Worm (Caenorhabditis elegans) whole organism, L2 larva: ENCODE data around the gene T09A5.5.

Source experiments
- C34F6.9 ChIP-seq: fragments of 150-350 bp; optimal IDR thresholded peaks from 2 replicates; lab custom pipeline; 2014; ENCODE audit warnings: missing biosample characterization, missing genetic modification characterization
- F13H6.1 ChIP-seq: sonication (generic microtip); optimal IDR thresholded peaks from 2 replicates; lab custom pipeline; 2016; ENCODE audit warnings: missing genetic modification characterization, missing compliant biosample characterization
- Y55F3AM.14 ChIP-seq: fragments of 200-800 bp; sonication (Bioruptor generic); optimal IDR thresholded peaks from 2 replicates; lab custom pipeline; 2018; ENCODE audit warnings: mild to moderate bottlenecking, missing genetic modification characterization, missing compliant biosample characterization
- ZK546.5 ChIP-seq: sonication (generic microtip); optimal IDR thresholded peaks from 2 replicates; lab custom pipeline; 2017; ENCODE audit warnings: missing biosample characterization, missing genetic modification characterization
- alr-1 ChIP-seq: fragments of 150-350 bp; optimal IDR thresholded peaks from 2 replicates; lab custom pipeline; 2014; ENCODE audit warnings: missing biosample characterization, missing genetic modification characterization
- aly-2 ChIP-seq: fragments of 150-350 bp; optimal IDR thresholded peaks from 2 replicates; lab custom pipeline; 2014; ENCODE audit warnings: missing biosample characterization, missing genetic modification characterization
- ama-1 ChIP-seq: fragments of 150-350 bp; optimal IDR thresholded peaks from 2 replicates; lab custom pipeline; 2018; ENCODE audit warnings: inconsistent platforms
- blmp-1 ChIP-seq: sonication (generic microtip); optimal IDR thresholded peaks from 2 replicates; lab custom pipeline; 2017; ENCODE audit warnings: missing genetic modification characterization, mild to moderate bottlenecking, missing compliant biosample characterization, antibody characterized with exemption, moderate library complexity; ENCODE audit not compliant: insufficient read depth
- ceh-16 ChIP-seq: fragments of 150-350 bp; optimal IDR thresholded peaks from 2 replicates; lab custom pipeline; 2014; ENCODE audit warnings: missing biosample characterization, missing genetic modification characterization
- crh-2 ChIP-seq: sonication (generic microtip); optimal IDR thresholded peaks from 2 replicates; lab custom pipeline; 2017; ENCODE audit warnings: missing biosample characterization, missing genetic modification characterization
- dmd-4 ChIP-seq: sonication (generic microtip); optimal IDR thresholded peaks from 2 replicates; lab custom pipeline; 2017; ENCODE audit warnings: missing biosample characterization, missing genetic modification characterization
- elt-1 ChIP-seq: fragments of 150-350 bp; optimal IDR thresholded peaks from 2 replicates; lab custom pipeline; 2014; ENCODE audit warnings: missing biosample characterization, missing genetic modification characterization
- elt-3 ChIP-seq: sonication (generic microtip); optimal IDR thresholded peaks from 2 replicates; lab custom pipeline; 2017; ENCODE audit warnings: missing biosample characterization, missing genetic modification characterization
- fos-1 ChIP-seq: fragments of 150-350 bp; optimal IDR thresholded peaks from 2 replicates; lab custom pipeline; 2014; ENCODE audit warnings: missing biosample characterization, missing genetic modification characterization
- gmeb-1 ChIP-seq: fragments of 150-350 bp; optimal IDR thresholded peaks from 2 replicates; lab custom pipeline; 2014; ENCODE audit warnings: missing biosample characterization, missing genetic modification characterization
- lin-11 ChIP-seq: fragments of 150-350 bp; sonication (generic microtip); optimal IDR thresholded peaks from 2 replicates; lab custom pipeline; 2014; ENCODE audit warnings: missing biosample characterization, missing genetic modification characterization, inconsistent platforms, mixed read lengths
- lin-13 ChIP-seq: fragments of 150-350 bp; optimal IDR thresholded peaks from 2 replicates; lab custom pipeline; 2014; ENCODE audit warnings: missing biosample characterization, missing genetic modification reagents, missing genetic modification characterization
- lin-39 ChIP-seq: fragments of 150-350 bp; optimal IDR thresholded peaks from 2 replicates; lab custom pipeline; 2014; ENCODE audit warnings: missing biosample characterization, missing genetic modification reagents, missing genetic modification characterization
- lsy-2 ChIP-seq, 2 experiments: fragments of 150-350 bp in 1 of 2; sonication (generic microtip) in 1 of 2; optimal IDR thresholded peaks; 2 replicates each; lab custom pipeline; 2014 to 2017; ENCODE audit warnings: missing biosample characterization in 2 of 2, missing genetic modification characterization in 2 of 2
- mab-5 ChIP-seq: fragments of 150-350 bp; optimal IDR thresholded peaks from 2 replicates; lab custom pipeline; 2014; ENCODE audit warnings: missing biosample characterization, missing genetic modification characterization
- mbf-1 ChIP-seq: sonication (generic microtip); optimal IDR thresholded peaks from 2 replicates; lab custom pipeline; 2017; ENCODE audit warnings: missing biosample characterization, missing genetic modification characterization
- mdl-1 ChIP-seq, 2 experiments: fragments of 150-350 bp in 1 of 2; sonication (generic microtip) in 1 of 2; optimal IDR thresholded peaks; 2 replicates each; lab custom pipeline; 2017; ENCODE audit warnings: missing biosample characterization in 2 of 2, missing genetic modification characterization in 2 of 2
- nhr-10 ChIP-seq: sonication (generic microtip); optimal IDR thresholded peaks from 2 replicates; lab custom pipeline; 2017; ENCODE audit warnings: missing biosample characterization, missing genetic modification characterization
- nhr-11 ChIP-seq: fragments of 150-350 bp; optimal IDR thresholded peaks from 2 replicates; lab custom pipeline; 2014; ENCODE audit warnings: missing biosample characterization, missing genetic modification characterization
- nhr-12 ChIP-seq: fragments of 150-350 bp; optimal IDR thresholded peaks from 2 replicates; lab custom pipeline; 2014; ENCODE audit warnings: missing biosample characterization, missing genetic modification characterization
- nhr-129 ChIP-seq: fragments of 150-350 bp; optimal IDR thresholded peaks from 2 replicates; lab custom pipeline; 2014; ENCODE audit warnings: missing biosample characterization, missing genetic modification characterization
- nhr-21 ChIP-seq: fragments of 150-350 bp; optimal IDR thresholded peaks from 2 replicates; lab custom pipeline; 2014; ENCODE audit warnings: missing biosample characterization, missing genetic modification characterization
- nhr-23 ChIP-seq: fragments of 150-350 bp; optimal IDR thresholded peaks from 2 replicates; lab custom pipeline; 2014; ENCODE audit warnings: missing biosample characterization, missing genetic modification reagents, missing genetic modification characterization
- nhr-237 ChIP-seq: fragments of 150-350 bp; optimal IDR thresholded peaks from 2 replicates; lab custom pipeline; 2014; ENCODE audit warnings: missing biosample characterization, missing genetic modification characterization
- nhr-25 ChIP-seq: fragments of 150-350 bp; sonication (generic microtip); optimal IDR thresholded peaks from 3 replicates; lab custom pipeline; 2014; ENCODE audit warnings: missing biosample characterization, missing genetic modification characterization
- nhr-77 ChIP-seq: fragments of 150-350 bp; optimal IDR thresholded peaks from 2 replicates; lab custom pipeline; 2014; ENCODE audit warnings: missing biosample characterization, missing genetic modification characterization
- sem-4 ChIP-seq: fragments of 150-350 bp; optimal IDR thresholded peaks from 2 replicates; lab custom pipeline; 2014; ENCODE audit warnings: missing biosample characterization, missing genetic modification reagents, missing genetic modification characterization
- skn-1 ChIP-seq: sonication (generic microtip); optimal IDR thresholded peaks from 2 replicates; lab custom pipeline; 2017; ENCODE audit warnings: missing biosample characterization, missing genetic modification characterization
- sma-9 ChIP-seq, 2 experiments: fragments of 150-350 bp in 1 of 2; sonication (generic microtip) in 1 of 2; optimal IDR thresholded peaks; 2 replicates each; lab custom pipeline; 2014 to 2016; ENCODE audit warnings: missing genetic modification characterization in 2 of 2, mild to moderate bottlenecking in 1 of 2, missing biosample characterization in 1 of 2, missing compliant biosample characterization in 1 of 2, missing genetic modification reagents in 1 of 2, moderate library complexity in 1 of 2
- snpc-4 ChIP-seq: fragments of 150-350 bp; optimal IDR thresholded peaks from 2 replicates; lab custom pipeline; 2014; ENCODE audit warnings: missing biosample characterization, missing genetic modification characterization
- unc-55 ChIP-seq: fragments of 150-350 bp; sonication (generic microtip); optimal IDR thresholded peaks from 3 replicates; lab custom pipeline; 2014; ENCODE audit warnings: missing biosample characterization, missing genetic modification reagents, missing genetic modification characterization
- unc-62 ChIP-seq: fragments of 150-350 bp; optimal IDR thresholded peaks from 2 replicates; lab custom pipeline; 2014; ENCODE audit warnings: missing biosample characterization, missing genetic modification reagents, missing genetic modification characterization
- zag-1 ChIP-seq: fragments of 150-350 bp; optimal IDR thresholded peaks from 2 replicates; lab custom pipeline; 2014; ENCODE audit warnings: missing biosample characterization, missing genetic modification characterization
- ztf-1 ChIP-seq: fragments of 200-800 bp; sonication (Bioruptor generic); conservative IDR thresholded peaks from 2 replicates; pipeline ENCODE4 v1.3.6; 2022; ENCODE audit warnings: missing genetic modification characterization, missing compliant biosample characterization
- ztf-11 ChIP-seq: sonication (generic microtip); optimal IDR thresholded peaks from 2 replicates; lab custom pipeline; 2017; ENCODE audit warnings: missing biosample characterization, missing genetic modification characterization
- ztf-4 ChIP-seq: fragments of 150-350 bp; optimal IDR thresholded peaks from 2 replicates; lab custom pipeline; 2014; ENCODE audit warnings: missing biosample characterization, missing genetic modification characterization

Gene T09A5.5

ce11 chrII:7808153-7808552, 45.4 kb downstream of the T09A5.5 start:
- TF ChIP-seq sem-4 (tag; lab: Kevin White, UChicago) (no peak), alr-1 (tag; lab: Kevin White, UChicago) (no peak), blmp-1 (tag; lab: Kevin White, UChicago) (peak; percentile 93), crh-2 (peak; percentile 17), ceh-16 (peak; percentile 87), lin-11 (tag; lab: Kevin White, UChicago) (no peak), nhr-25 (tag; lab: Kevin White, UChicago) (peak; percentile 75)

ce11 chrII:7806872-7807271, 46.7 kb downstream of the T09A5.5 start:
- no peak for TF ChIP-seq lsy-2 (tag; optimal IDR thresholded peaks at IDR 0.05; lab: Kevin White, UChicago)
- no peak for TF ChIP-seq elt-3
- no peak for TF ChIP-seq dmd-4 (tag; lab: Kevin White, UChicago)
- TF ChIP-seq ZK546.5 (tag; lab: Kevin White, UChicago), result no peak
- TF ChIP-seq nhr-10 (tag; lab: Kevin White, UChicago), result no peak
- TF ChIP-seq lin-39, result no peak
- TF ChIP-seq lin-13 (GFP tag; lab: Kevin White, UChicago), result no peak
- TF ChIP-seq skn-1, result no peak
- no peak for TF ChIP-seq alr-1 (tag; lab: Kevin White, UChicago)
- TF ChIP-seq ztf-11, result no peak
- TF ChIP-seq mab-5, result no peak
- no peak for TF ChIP-seq elt-1 (tag; lab: Kevin White, UChicago)
- peak; percentile 1 for TF ChIP-seq F13H6.1 (tag; lab: Kevin White, UChicago)
- no peak for TF ChIP-seq nhr-23 (tag; lab: Kevin White, UChicago)
- no peak for TF ChIP-seq nhr-129 (tag; lab: Kevin White, UChicago)
- no peak for TF ChIP-seq ztf-1
- TF ChIP-seq C34F6.9, result no peak
- TF ChIP-seq ama-1, result no peak
- TF ChIP-seq fos-1 (tag; lab: Kevin White, UChicago), result no peak
- TF ChIP-seq unc-62 (GFP tag; lab: Kevin White, UChicago), result no peak
- no peak for TF ChIP-seq zag-1 (tag; lab: Kevin White, UChicago)
- TF ChIP-seq unc-55, result no peak
- TF ChIP-seq nhr-21 (tag; lab: Kevin White, UChicago), result no peak
- TF ChIP-seq Y55F3AM.14 (GFP tag; lab: Kevin White, UChicago), result no peak
- TF ChIP-seq nhr-25 (tag; lab: Kevin White, UChicago), result peak; percentile 89
- TF ChIP-seq gmeb-1 (tag; lab: Kevin White, UChicago), result peak; percentile 55
- no peak for TF ChIP-seq nhr-11
- no peak for TF ChIP-seq aly-2 (tag; lab: Kevin White, UChicago)
- TF ChIP-seq blmp-1 (tag; lab: Kevin White, UChicago), result peak; percentile 85
- TF ChIP-seq crh-2, result no peak
- no peak for TF ChIP-seq sma-9 (GFP tag; optimal IDR thresholded peaks at IDR 0.05; lab: Kevin White, UChicago)
- TF ChIP-seq sma-9 (tag; optimal IDR thresholded peaks at IDR 0.05; lab: Kevin White, UChicago), result no peak
- TF ChIP-seq nhr-237 (tag; lab: Kevin White, UChicago), result no peak
- no peak for TF ChIP-seq ztf-4 (tag; lab: Kevin White, UChicago)
- TF ChIP-seq sem-4 (tag; lab: Kevin White, UChicago), result no peak

ce11 chrII:7806054-7806453, 47.5 kb downstream of the T09A5.5 start:
- TF ChIP-seq lin-13 (GFP tag; lab: Kevin White, UChicago), result no peak
- no peak for TF ChIP-seq mdl-1 (tag; optimal IDR thresholded peaks at IDR 0.05; lab: Kevin White, UChicago)
- no peak for TF ChIP-seq unc-62 (GFP tag; lab: Kevin White, UChicago)
- TF ChIP-seq ztf-1, result no peak
- TF ChIP-seq nhr-12 (tag; lab: Kevin White, UChicago), result no peak
- TF ChIP-seq F13H6.1 (tag; lab: Kevin White, UChicago), result no peak
- no peak for TF ChIP-seq ztf-4 (tag; lab: Kevin White, UChicago)
- TF ChIP-seq ama-1, result no peak
- no peak for TF ChIP-seq dmd-4 (tag; lab: Kevin White, UChicago)
- TF ChIP-seq nhr-129 (tag; lab: Kevin White, UChicago), result no peak
- no peak for TF ChIP-seq nhr-11
- TF ChIP-seq blmp-1 (tag; lab: Kevin White, UChicago), result no peak
- no peak for TF ChIP-seq skn-1
- no peak for TF ChIP-seq snpc-4 (tag; lab: Kevin White, UChicago)
- TF ChIP-seq mbf-1 (tag; lab: Kevin White, UChicago), result no peak
- no peak for TF ChIP-seq nhr-77 (tag; lab: Kevin White, UChicago)
- no peak for TF ChIP-seq nhr-237 (tag; lab: Kevin White, UChicago)
- TF ChIP-seq, all 48 proteins: peak for 0
